Worm (Caenorhabditis elegans): ENCODE measurements around the gene F08G2.4.

ce11 chrII:13855352-13855751 lies 24.9 kb downstream of the F08G2.4 start:
- no peak for TF ChIP-seq sptf-1 (tag; optimal IDR thresholded peaks at IDR 0.05)
- no peak for TF ChIP-seq nhr-28 (tag; optimal IDR thresholded peaks at IDR 0.05)
- no peak for TF ChIP-seq sem-2 (GFP tag; optimal IDR thresholded peaks at IDR 0.05)

Data from whole organism, mixed stage, embryonic.